Fruit fly (Drosophila melanogaster) whole organism, pupa: ENCODE results near the gene CG4452.

Experiments
- CG10348 ChIP-seq: fragments of 200-800 bp; sonication (Bioruptor generic); IDR thresholded peaks from 2 replicates; pipeline ENCODE4 v1.3.6; 2022; ENCODE audit warnings: missing biosample characterization, missing genetic modification characterization
- CG12605 ChIP-seq: fragments of 200-800 bp; sonication (Bioruptor generic); IDR thresholded peaks from 2 replicates; pipeline ENCODE4 v1.3.6; 2022; ENCODE audit warnings: missing biosample characterization, missing genetic modification characterization
- CG13204 ChIP-seq: fragments of 200-800 bp; sonication (Bioruptor generic); optimal IDR thresholded peaks from 2 replicates; lab custom pipeline; 2018; ENCODE audit warnings: missing biosample characterization, mild to moderate bottlenecking, missing genetic modification characterization, moderate library complexity
- CG14655 ChIP-seq: fragments of 200-800 bp; sonication (Bioruptor generic); optimal IDR thresholded peaks from 3 replicates; lab custom pipeline; 2017; ENCODE audit warnings: mild to moderate bottlenecking, missing biosample characterization, missing genetic modification reagents, missing genetic modification characterization
- CG15710 ChIP-seq: fragments of 200-800 bp; sonication (Bioruptor generic); optimal IDR thresholded peaks from 2 replicates; lab custom pipeline; 2018; ENCODE audit warnings: missing biosample characterization, mild to moderate bottlenecking, missing genetic modification characterization, moderate library complexity
- CG17806 ChIP-seq: fragments of 200-800 bp; sonication (Bioruptor generic); optimal IDR thresholded peaks from 2 replicates; lab custom pipeline; 2018; ENCODE audit warnings: missing biosample characterization, mild to moderate bottlenecking, missing genetic modification characterization, moderate library complexity
- CG32121 ChIP-seq: fragments of 200-800 bp; sonication (Bioruptor generic); IDR thresholded peaks from 2 replicates; pipeline ENCODE4 v1.3.6; 2022; ENCODE audit warnings: missing biosample characterization, missing genetic modification characterization
- CG34367 ChIP-seq: fragments of 200-800 bp; sonication (Bioruptor generic); optimal IDR thresholded peaks from 2 replicates; lab custom pipeline; 2018; ENCODE audit warnings: missing biosample characterization, mild to moderate bottlenecking, missing genetic modification characterization
- CG4496 ChIP-seq: fragments of 200-800 bp; sonication (Bioruptor generic); IDR thresholded peaks from 3 replicates; pipeline ENCODE4 v1.3.6; 2022; ENCODE audit warnings: missing biosample characterization, missing genetic modification characterization
- CG8159 ChIP-seq: fragments of 200-800 bp; sonication (Bioruptor generic); optimal IDR thresholded peaks from 3 replicates; lab custom pipeline; 2018; ENCODE audit warnings: missing biosample characterization, mild to moderate bottlenecking, missing genetic modification characterization, moderate library complexity
- CG8301 ChIP-seq: fragments of 200-800 bp; sonication (Bioruptor generic); optimal IDR thresholded peaks from 2 replicates; lab custom pipeline; 2018; ENCODE audit warnings: missing biosample characterization, mild to moderate bottlenecking, missing genetic modification characterization
- CG9948 ChIP-seq: fragments of 200-800 bp; sonication (Bioruptor generic); optimal IDR thresholded peaks from 2 replicates; lab custom pipeline; 2018; ENCODE audit warnings: missing biosample characterization, mild to moderate bottlenecking, missing genetic modification characterization, moderate library complexity
- D1 ChIP-seq: fragments of 200-800 bp; sonication (Bioruptor generic); optimal IDR thresholded peaks from 2 replicates; lab custom pipeline; 2018; ENCODE audit warnings: missing biosample characterization, mild to moderate bottlenecking, missing genetic modification characterization, moderate library complexity
- EcR ChIP-seq: fragments of 200-800 bp; sonication (Bioruptor generic); optimal IDR thresholded peaks from 3 replicates; lab custom pipeline; 2019; ENCODE audit warnings: missing biosample characterization, missing genetic modification characterization, mild to moderate bottlenecking, moderate library complexity, missing genetic modification reagents
- Ets98B ChIP-seq: fragments of 200-800 bp; sonication (Bioruptor generic); IDR thresholded peaks from 2 replicates; pipeline ENCODE4 v1.3.6; 2022; ENCODE audit warnings: missing biosample characterization, missing genetic modification characterization
- Pif1A ChIP-seq: fragments of 200-800 bp; sonication (Bioruptor generic); optimal IDR thresholded peaks from 3 replicates; lab custom pipeline; 2016; ENCODE audit warnings: missing biosample characterization, missing genetic modification characterization
- Pif1B ChIP-seq: fragments of 200-800 bp; sonication (Bioruptor generic); optimal IDR thresholded peaks from 3 replicates; lab custom pipeline; 2016; ENCODE audit warnings: missing biosample characterization, missing genetic modification characterization
- Snoo ChIP-seq: fragments of 200-800 bp; sonication (Bioruptor generic); optimal IDR thresholded peaks from 3 replicates; lab custom pipeline; 2017; ENCODE audit warnings: missing biosample characterization, mild to moderate bottlenecking, missing genetic modification characterization, inconsistent platforms
- fd96Ca ChIP-seq: fragments of 200-800 bp; sonication (Bioruptor generic); IDR thresholded peaks from 3 replicates; pipeline ENCODE4 v1.3.6; 2022; ENCODE audit warnings: missing biosample characterization, missing genetic modification characterization
- gl ChIP-seq: fragments of 200-800 bp; sonication (Bioruptor generic); optimal IDR thresholded peaks from 2 replicates; lab custom pipeline; 2018; ENCODE audit warnings: missing biosample characterization, mild to moderate bottlenecking, missing genetic modification characterization
- rn ChIP-seq: fragments of 200-800 bp; sonication (Bioruptor generic); IDR thresholded peaks from 2 replicates; pipeline ENCODE4 v1.3.6; 2022; ENCODE audit warnings: missing biosample characterization, missing genetic modification characterization

The CG4452 gene

DNA sequence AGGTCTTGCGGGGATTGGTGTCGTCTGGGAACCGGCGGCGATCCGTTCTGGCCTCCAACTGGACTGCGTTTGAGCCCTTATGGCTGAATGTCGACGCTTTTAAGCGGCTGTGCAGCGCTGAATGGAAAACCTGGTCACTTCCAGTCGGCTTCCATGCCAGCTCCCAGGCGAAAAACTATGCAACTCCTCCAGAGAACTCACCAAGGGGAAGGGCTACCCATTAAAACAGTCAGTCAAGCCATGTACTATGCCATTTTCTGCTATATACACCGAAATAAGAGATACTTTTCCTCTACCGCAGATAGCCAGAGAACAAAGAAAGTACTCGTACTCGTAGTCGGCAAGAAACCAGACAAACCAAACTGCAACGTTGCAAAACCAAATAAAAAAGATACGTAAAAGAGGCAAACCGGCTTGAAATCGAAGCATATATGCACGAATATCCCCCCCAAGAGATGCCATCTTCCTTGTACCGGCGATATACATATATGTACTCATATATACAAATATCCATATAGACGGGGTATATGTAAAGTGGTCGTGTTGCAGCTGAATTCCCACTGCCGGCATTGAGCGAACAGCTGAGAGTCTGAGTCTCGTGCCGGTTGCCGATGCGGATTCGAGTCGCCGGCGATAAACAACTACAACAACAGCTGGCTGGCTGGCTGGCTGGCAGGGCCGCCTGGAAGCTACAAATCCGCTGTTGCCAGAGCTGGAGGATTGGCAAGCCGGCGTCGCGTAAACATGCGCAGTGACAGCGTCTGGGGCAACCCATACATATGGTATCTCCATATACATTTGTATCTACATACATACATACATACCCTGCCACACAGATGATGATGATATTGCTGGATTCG lies 12.5 kb downstream of the CG4452 start, which contains the start of gene Hsp67Ba:
Gene Hsp67Ba (minus strand): TSS at position 51 of the 860 bp plus-strand sequence.
- TF ChIP-seq CG12605 (0 out of 2 replicates have a peak, but pooled peaks have one; percentile 39), EcR (GFP tag; lab: Kevin White, UChicago) (no peak), CG9948 (no peak), Pif1B (GFP tag; lab: Kevin White, UChicago) (peak; percentile 11), CG13204 (GFP tag; lab: Kevin White, UChicago) (peak; percentile 80), CG4496 (GFP tag; lab: Robert Waterston, UW) (0 out of 3 replicates have a peak, but pooled peaks have one; percentile 41)

DNA sequence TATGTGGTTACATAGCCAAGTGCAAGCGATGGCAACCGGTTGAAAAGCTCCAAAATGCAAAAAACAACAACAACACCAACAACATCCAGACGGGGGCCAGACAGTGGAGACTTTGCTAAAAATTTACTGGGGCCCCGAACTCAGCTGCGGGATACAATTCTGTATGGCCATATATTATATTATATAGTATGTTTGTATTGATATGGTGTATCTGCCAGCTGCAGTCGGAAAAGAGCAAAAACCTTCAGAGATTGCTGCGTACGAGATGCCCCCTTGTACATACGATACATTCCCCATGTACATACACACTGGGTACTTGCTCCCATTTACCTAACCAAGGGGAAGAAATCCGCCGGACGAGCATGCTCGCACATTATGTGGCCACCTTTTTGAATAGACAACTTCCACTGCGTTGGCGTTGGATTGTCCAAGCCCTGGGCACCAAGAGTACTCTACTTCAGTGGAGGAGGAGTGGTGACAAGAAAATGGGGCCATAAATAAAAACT lies 13.2 kb downstream of the CG4452 start:
- TF ChIP-seq CG34367 (tag; lab: Kevin White, UChicago) (no peak), Snoo (peak; percentile 76), CG8159 (no peak), CG14655 (GFP tag; lab: Kevin White, UChicago) (no peak), Pif1A (GFP tag; lab: Kevin White, UChicago) (no peak), CG10348 (no peak), CG4496 (GFP tag; lab: Robert Waterston, UW) (no peak), EcR (GFP tag; lab: Kevin White, UChicago) (peak; percentile 88), CG15710 (no peak), rn (GFP tag; lab: Robert Waterston, UW) (no peak), CG32121 (GFP tag; lab: Robert Waterston, UW) (no peak), D1 (tag; lab: Kevin White, UChicago) (no peak)

DNA sequence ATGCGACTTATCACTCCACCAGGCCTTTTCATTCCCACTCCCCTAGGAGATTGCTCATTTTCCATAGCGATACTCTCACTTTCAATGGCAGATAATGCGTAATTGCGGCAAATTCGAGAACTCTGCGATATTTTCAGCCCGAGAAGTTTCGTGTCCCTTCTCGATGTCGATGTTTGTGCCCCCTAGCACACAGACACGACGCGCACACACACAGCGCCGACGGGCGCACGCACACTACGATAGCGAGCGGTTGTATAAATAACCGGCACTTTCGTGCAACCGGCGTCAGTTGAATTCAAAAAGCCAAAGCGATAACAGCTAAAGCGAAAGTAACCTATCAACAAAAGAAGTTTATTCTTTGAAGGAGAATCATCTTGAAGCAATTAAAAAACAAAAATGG lies 14.4 kb downstream of the CG4452 start, which contains the start of gene Hsp23:
Gene Hsp23 (plus strand): TSS at position 281 of the 400 bp plus-strand sequence.
- TF ChIP-seq CG15710 (peak; percentile 6), CG12605 (peak; percentile 59), CG10348 (no peak), CG8301 (tag; lab: Kevin White, UChicago) (peak; percentile 5), CG34367 (tag; lab: Kevin White, UChicago) (peak; percentile 9), rn (GFP tag; lab: Robert Waterston, UW) (no peak), CG32121 (GFP tag; lab: Robert Waterston, UW) (peak; percentile 56; the same call in 1 of the 2 replicates), CG4496 (GFP tag; lab: Robert Waterston, UW) (peak; percentile 53; the same call in 1 of the 3 replicates), Ets98B (GFP tag; lab: Robert Waterston, UW) (0 out of 2 replicates have a peak, but pooled peaks have one; percentile 39), Pif1B (GFP tag; lab: Kevin White, UChicago) (peak; percentile 35), CG8159 (no peak), D1 (tag; lab: Kevin White, UChicago) (no peak), CG17806 (tag; lab: Kevin White, UChicago) (no peak), CG9948 (no peak), EcR (GFP tag; lab: Kevin White, UChicago) (peak; percentile 80), fd96Ca (GFP tag; lab: Robert Waterston, UW) (0 out of 3 replicates have a peak, but pooled peaks have one; percentile 34), CG14655 (GFP tag; lab: Kevin White, UChicago) (peak; percentile 24), CG13204 (GFP tag; lab: Kevin White, UChicago) (peak; percentile 19), gl (tag; lab: Kevin White, UChicago) (peak; percentile 16), Snoo (peak; percentile 51), Pif1A (GFP tag; lab: Kevin White, UChicago) (no peak)

DNA sequence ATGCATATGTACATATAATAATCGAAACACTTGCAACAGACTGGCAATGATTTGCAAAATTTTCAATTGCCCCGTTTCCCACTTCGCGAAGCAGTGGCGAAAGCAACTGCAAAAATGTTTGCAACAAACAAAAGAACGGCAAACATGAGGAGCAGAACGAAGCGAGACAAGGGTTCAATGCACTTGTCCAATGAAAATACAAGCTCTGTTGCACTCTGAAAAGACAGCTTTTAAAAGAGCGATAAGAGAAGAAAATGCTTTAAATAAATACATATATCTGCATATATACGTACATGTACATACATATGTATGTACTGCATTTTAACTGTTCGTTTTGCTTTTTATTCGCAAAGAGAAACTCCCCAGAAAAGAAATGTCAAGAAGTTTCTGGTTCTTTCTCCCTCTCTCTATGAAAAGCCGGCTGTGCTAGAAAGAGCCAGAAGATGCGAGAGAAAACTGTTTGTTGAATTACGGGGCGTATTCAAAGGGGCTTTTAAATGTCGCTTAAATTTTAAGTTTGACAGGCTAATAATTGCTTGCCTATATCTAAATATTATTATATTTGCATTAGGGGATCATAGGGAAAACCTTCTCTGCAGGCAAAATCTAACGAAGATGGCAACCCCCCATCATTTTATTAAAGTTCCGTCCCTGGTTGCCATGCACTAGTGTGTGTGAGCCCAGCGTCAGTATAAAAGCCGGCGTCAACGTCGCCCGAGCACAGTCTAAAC lies 16.3 kb downstream of the CG4452 start, which contains the start of gene Hsp27:
Gene Hsp27 (plus strand): TSS at position 719 of the 731 bp plus-strand sequence.
- TF ChIP-seq CG14655 (GFP tag; lab: Kevin White, UChicago) (peak; percentile 100), fd96Ca (GFP tag; lab: Robert Waterston, UW) (peak; percentile 100), Ets98B (GFP tag; lab: Robert Waterston, UW) (peak; percentile 100), CG10348 (peak; percentile 99), Snoo (peak; percentile 100), CG32121 (GFP tag; lab: Robert Waterston, UW) (peak; percentile 100), CG12605 (peak; percentile 100), CG8301 (tag; lab: Kevin White, UChicago) (peak; percentile 100), CG13204 (GFP tag; lab: Kevin White, UChicago) (peak; percentile 98), gl (tag; lab: Kevin White, UChicago) (peak; percentile 99), rn (GFP tag; lab: Robert Waterston, UW) (peak; percentile 99), Pif1B (GFP tag; lab: Kevin White, UChicago) (peak; percentile 100), Pif1A (GFP tag; lab: Kevin White, UChicago) (peak; percentile 100), CG8159 (peak; percentile 100), CG34367 (tag; lab: Kevin White, UChicago) (peak; percentile 99), CG4496 (GFP tag; lab: Robert Waterston, UW) (peak; percentile 100), EcR (GFP tag; lab: Kevin White, UChicago) (peak; percentile 96), CG9948 (peak; percentile 100), CG17806 (tag; lab: Kevin White, UChicago) (peak; percentile 100), CG15710 (peak; percentile 100), D1 (tag; lab: Kevin White, UChicago) (peak; percentile 100)
